Worm (Caenorhabditis elegans): ENCODE measurements around the gene F09B12.7.

ce11 chrX:15096277-15096676 is 1.4 kb upstream of the F09B12.7 start:
- no peak for TF ChIP-seq ztf-29 (GFP tag; IDR thresholded peaks at IDR 0.05)
- no peak for TF ChIP-seq cog-1 (tag; optimal IDR thresholded peaks at IDR 0.05)
- no peak for TF ChIP-seq flt-1 (GFP tag; IDR thresholded peaks at IDR 0.05)
- TF ChIP-seq T22C8.4 (GFP tag; IDR thresholded peaks at IDR 0.05) = no peak
